Worm (Caenorhabditis elegans) whole organism, mixed stage, embryonic: Measurements from ENCODE around the gene C18D11.7.

Source experiments
- blmp-1 ChIP-seq: fragments of 150-350 bp; optimal IDR thresholded peaks from 2 replicates; lab custom pipeline; 2014; ENCODE audit warnings: missing biosample characterization, missing genetic modification characterization
- elt-1 ChIP-seq: sonication (generic microtip); optimal IDR thresholded peaks from 2 replicates; lab custom pipeline; 2017; ENCODE audit warnings: missing genetic modification characterization, mild to moderate bottlenecking, missing compliant biosample characterization, antibody characterized with exemption, moderate library complexity, borderline replicate concordance; ENCODE audit not compliant: insufficient read depth
- mab-5 ChIP-seq: fragments of 150-350 bp; optimal IDR thresholded peaks from 2 replicates; lab custom pipeline; 2014; ENCODE audit warnings: missing biosample characterization, missing genetic modification characterization
- mep-1 ChIP-seq: fragments of 150-350 bp; optimal IDR thresholded peaks from 2 replicates; lab custom pipeline; 2017; ENCODE audit warnings: missing biosample characterization, missing genetic modification reagents, missing genetic modification characterization, inconsistent platforms
- tbx-8 ChIP-seq: fragments of 200-800 bp; sonication (Bioruptor generic); optimal IDR thresholded peaks from 2 replicates; lab custom pipeline; 2018; ENCODE audit warnings: mild to moderate bottlenecking, missing genetic modification characterization, moderate library complexity, missing compliant biosample characterization
- unc-62 ChIP-seq: fragments of 150-350 bp; optimal IDR thresholded peaks from 2 replicates; lab custom pipeline; 2014; ENCODE audit warnings: missing biosample characterization, missing genetic modification reagents, missing genetic modification characterization

DNA sequence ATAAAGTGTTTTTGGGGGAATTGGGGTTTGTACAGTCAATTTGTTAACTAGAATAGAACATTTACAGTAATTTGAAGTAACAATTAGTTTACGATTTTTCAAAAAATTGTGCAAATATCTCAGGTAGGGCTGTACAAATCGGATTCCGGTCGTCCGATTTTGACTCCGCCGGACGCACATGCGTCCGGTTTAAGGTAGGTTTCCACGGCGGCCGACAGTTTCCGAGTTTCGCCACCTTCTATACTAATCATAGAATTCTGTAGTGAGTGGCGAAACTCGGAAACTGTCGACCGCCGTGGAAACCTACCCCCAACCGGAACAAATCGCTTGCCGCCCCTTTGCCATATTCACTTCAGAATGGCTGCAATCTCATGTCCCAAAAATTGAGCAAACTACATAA, 17.1 kb downstream of the C18D11.7 start:
- TF ChIP-seq mep-1 (tag; lab: Kevin White, UChicago) (no peak), blmp-1 (no peak), unc-62 (no peak), tbx-8 (GFP tag; lab: Kevin White, UChicago) (no peak), mab-5 (tag; lab: Kevin White, UChicago) (no peak), elt-1 (tag; lab: Kevin White, UChicago) (no peak)
